Fruit fly (Drosophila melanogaster): ENCODE results near the gene CG7557.
A peak's percentile ranks its signal among the peaks of the same experiment; 100 is the strongest.

CG7557 gene

DNA sequence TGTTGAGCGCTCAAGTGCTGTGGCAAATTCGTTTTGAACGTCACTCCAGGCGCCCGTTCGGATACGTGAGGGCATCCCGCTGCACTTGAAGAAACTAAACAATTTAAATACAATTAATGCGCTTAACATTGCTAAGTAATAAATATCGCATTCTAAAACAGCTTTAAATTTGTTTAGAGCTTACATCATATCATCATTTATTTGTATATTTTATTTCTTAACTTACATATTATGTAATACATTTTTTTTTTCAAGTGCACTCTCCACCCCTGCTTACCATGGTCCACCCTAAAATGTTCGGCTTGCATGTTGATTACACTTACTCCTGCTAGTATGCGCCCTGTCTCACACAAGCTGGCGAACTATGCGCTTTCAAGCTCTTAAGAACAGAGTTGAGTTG, 29.6 kb upstream of the CG7557 start (continued):
- TF ChIP-seq CG32264 (GFP tag; optimal IDR thresholded peaks at IDR 0.05) (no peak), fru (GFP tag; optimal IDR thresholded peaks at IDR 0.05) (peak; percentile 69), rgr (GFP tag; optimal IDR thresholded peaks at IDR 0.05) (peak; percentile 74), Hnf4 (GFP tag; optimal IDR thresholded peaks at IDR 0.05) (peak; percentile 46)

DNA sequence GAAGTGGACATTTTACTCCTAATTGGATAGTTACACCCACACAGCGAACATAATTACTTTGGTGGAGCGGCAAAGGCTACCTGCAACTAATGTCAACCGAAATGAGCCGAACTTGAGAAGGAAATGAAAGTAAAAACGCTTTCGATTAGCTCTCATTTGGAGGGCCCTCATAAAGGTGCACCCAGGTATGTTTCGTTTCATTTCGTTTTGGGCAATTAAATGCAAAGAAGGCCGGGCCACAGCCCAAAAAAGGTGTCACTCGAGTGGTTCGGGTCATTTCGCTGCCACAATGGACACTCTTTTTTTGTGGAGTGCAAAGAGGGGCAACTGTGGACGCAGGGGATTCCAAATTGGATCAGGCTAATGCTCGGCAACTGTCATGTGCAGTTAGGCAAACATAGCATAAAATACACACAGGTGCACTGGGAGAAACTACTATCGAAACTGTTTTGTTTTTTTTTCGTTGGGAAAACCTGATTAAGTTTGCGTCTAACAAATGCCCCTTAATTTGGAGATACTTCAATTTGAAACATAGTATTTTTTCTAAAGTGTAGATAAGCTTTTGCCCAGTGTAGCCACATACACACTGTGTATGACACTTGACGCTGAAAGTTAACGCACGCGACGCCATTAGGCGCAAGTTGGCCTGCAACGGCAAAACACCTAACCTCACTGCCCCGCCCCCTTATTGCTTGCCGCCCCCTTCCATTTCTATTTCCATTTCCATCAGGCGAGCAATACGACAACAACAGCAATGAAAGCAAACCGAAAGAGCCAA, 28.3 kb upstream of the CG7557 start:
- TF ChIP-seq foxo (GFP tag; optimal IDR thresholded peaks at IDR 0.05) (peak in 1 of 2 experiments; percentile 12), lola (GFP tag; optimal IDR thresholded peaks at IDR 0.05) (no peak), sv (GFP tag; optimal IDR thresholded peaks at IDR 0.05) (peak; percentile 72)

DNA sequence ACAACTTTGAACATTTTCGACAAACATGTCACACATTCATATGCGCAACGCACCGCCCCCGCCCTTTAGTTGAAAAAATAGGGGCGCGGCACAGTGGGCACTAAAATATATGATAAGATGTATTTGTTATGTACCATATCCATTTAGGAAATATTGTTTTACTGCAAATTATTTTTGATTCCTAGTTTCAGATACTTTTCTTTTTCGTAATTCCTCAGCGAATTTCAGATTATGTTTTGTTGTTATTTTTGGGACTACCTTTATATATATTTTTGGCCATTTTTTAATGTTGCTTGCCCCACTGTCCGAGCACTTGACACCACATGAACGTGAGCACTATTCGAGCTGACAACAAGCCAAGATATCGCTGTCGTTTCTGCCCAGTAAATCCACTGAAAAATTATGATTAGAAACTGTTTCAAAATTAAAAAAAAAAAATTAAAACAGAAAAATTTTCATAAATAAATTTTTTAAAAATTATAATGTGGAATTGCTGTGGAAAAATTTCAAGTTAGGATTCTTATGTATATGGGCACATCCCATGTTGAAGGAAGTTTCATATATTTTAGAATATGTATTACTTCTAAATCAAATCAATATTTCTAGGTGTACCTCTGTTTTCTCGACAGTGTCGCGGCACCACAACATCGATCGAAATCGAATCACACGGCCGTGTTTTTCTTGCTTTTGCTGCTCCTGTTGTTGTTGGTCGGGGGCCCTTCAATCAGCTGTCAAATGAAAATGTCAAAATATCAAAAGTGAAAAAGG, 27.5 kb upstream of the CG7557 start:
- peak; percentile 16 for TF ChIP-seq rgr (GFP tag; optimal IDR thresholded peaks at IDR 0.05)
- peak; percentile 53 for TF ChIP-seq sv (GFP tag; optimal IDR thresholded peaks at IDR 0.05)
- no peak for TF ChIP-seq Myc (optimal IDR thresholded peaks at IDR 0.05)

DNA sequence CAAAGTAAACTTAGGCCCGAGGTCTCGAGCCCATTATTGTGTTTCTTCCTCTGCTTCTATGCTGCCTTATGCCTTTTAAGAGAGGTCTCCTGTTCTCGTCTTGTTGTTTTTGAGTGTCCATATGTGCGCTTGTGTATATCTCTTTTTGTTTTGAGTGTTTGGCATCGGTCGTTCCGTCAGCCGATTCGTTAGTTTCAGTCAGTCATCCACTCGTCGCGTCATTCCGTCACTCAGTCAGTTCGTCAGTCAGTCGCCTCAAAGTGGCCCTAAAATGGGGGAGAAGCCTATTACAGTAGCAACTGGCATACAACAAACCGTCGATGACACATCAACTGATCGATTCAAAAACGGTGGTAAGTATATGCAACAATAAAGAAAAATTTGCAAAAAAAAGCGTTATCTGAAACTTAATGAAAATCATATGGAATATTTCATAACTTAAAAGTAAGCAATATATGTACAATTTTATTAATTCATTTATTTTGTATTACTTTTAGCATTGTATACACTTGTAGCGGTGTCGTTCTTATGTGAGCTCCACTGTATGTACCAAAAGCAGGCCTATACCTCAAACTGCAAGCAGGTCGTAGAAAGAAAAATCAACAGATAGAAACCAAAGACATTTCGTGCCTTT, 26.8 kb upstream of the CG7557 start:
- TF ChIP-seq foxo (GFP tag; optimal IDR thresholded peaks at IDR 0.05) (no peak), sv (GFP tag; optimal IDR thresholded peaks at IDR 0.05) (peak; percentile 52)

DNA sequence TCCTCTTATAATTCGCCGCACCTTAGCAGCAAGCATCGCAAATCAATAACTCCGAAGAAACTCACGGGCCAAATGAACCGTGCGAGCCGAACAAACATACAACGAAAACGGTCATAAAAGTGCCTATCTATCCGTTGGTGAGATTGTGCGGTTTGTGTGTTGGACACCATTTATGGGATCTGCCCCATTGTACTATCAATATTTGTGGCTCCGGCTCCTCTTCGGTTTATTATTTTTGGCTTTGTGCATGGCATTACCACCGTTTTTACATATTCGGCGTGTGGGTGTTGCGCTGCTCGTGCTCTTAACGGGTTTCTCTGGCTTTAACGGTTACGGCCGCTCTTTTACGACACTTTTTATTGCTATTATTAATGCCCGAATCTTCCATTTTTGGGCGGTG, 25.6 kb upstream of the CG7557 start:
- TF ChIP-seq lola (GFP tag; optimal IDR thresholded peaks at IDR 0.05) (no peak), CG32264 (GFP tag; optimal IDR thresholded peaks at IDR 0.05) (no peak), brk (GFP tag; optimal IDR thresholded peaks at IDR 0.05) (no peak), br (GFP tag; optimal IDR thresholded peaks at IDR 0.05) (no peak), N (GFP tag; optimal IDR thresholded peaks at IDR 0.05) (no peak), GATAd (GFP tag; optimal IDR thresholded peaks at IDR 0.05) (no peak), Hr83 (GFP tag; optimal IDR thresholded peaks at IDR 0.05; ENCODE audit: poor library complexity, severe bottlenecking) (no peak), fru (GFP tag; optimal IDR thresholded peaks at IDR 0.05) (no peak), Jra (GFP tag; optimal IDR thresholded peaks at IDR 0.05) (no peak), Hr78 (GFP tag; optimal IDR thresholded peaks at IDR 0.05) (no peak), rgr (GFP tag; optimal IDR thresholded peaks at IDR 0.05) (no peak), jim (GFP tag; optimal IDR thresholded peaks at IDR 0.05) (no peak), Dfd (GFP tag; optimal IDR thresholded peaks at IDR 0.05) (no peak), CG9705 (GFP tag; optimal IDR thresholded peaks at IDR 0.05) (no peak), OdsH (GFP tag; optimal IDR thresholded peaks at IDR 0.05) (no peak)

DNA sequence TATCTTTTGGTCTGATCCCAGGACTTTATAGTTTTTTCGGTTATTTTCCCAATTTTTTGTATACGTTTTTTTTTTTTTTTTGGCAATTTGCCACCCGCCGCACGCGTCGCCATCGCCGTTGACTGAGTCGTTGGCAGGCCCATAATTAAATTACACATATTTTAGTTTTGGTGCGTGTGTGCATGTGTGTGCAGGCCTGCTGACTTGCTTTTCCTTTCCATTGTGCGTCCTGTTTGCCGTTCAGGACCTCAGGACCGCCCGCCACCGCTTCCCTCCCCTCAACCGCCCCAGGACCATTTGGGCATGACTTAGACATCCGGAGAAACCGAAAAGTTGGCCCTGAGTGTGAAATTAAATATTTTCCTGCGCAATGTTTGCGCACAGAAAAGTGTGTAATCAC, 24.0 kb upstream of the CG7557 start:
- no peak for TF ChIP-seq CG9705 (GFP tag; optimal IDR thresholded peaks at IDR 0.05)
- no peak for TF ChIP-seq rgr (GFP tag; optimal IDR thresholded peaks at IDR 0.05)
- no peak for TF ChIP-seq Abd-B (GFP tag; optimal IDR thresholded peaks at IDR 0.05)
- no peak for TF ChIP-seq Hnf4 (GFP tag; optimal IDR thresholded peaks at IDR 0.05)
- TF ChIP-seq Vsx2 (GFP tag; optimal IDR thresholded peaks at IDR 0.05; ENCODE audit: partially characterized antibody), result no peak
- no peak for TF ChIP-seq fru (GFP tag; optimal IDR thresholded peaks at IDR 0.05)
- no peak for TF ChIP-seq dsf (GFP tag; optimal IDR thresholded peaks at IDR 0.05; ENCODE audit: borderline replicate concordance)
- TF ChIP-seq h (GFP tag; optimal IDR thresholded peaks at IDR 0.05), result no peak
- no peak for TF ChIP-seq Hr78 (GFP tag; optimal IDR thresholded peaks at IDR 0.05)
- TF ChIP-seq Mio (GFP tag; optimal IDR thresholded peaks at IDR 0.05), result no peak
- TF ChIP-seq usp (GFP tag; optimal IDR thresholded peaks at IDR 0.05), result no peak
- TF ChIP-seq woc (GFP tag; optimal IDR thresholded peaks at IDR 0.05), result no peak

Data from whole organism, wandering third instar larva.